Worm (Caenorhabditis elegans) whole organism, L4/young adult: ENCODE results near the gene spe-49.

Experiments used
- W03F9.2 ChIP-seq: fragments of 150-350 bp; optimal IDR thresholded peaks from 2 replicates; lab custom pipeline; 2014; ENCODE audit warnings: missing biosample characterization, missing genetic modification characterization
- dao-5 ChIP-seq: sonication (generic microtip); optimal IDR thresholded peaks from 2 replicates; lab custom pipeline; 2016; ENCODE audit warnings: missing genotype, missing genetic modification characterization, moderate library complexity, missing compliant biosample characterization
- him-1 ChIP-seq: sonication (generic microtip); optimal IDR thresholded peaks from 2 replicates; lab custom pipeline; 2016; ENCODE audit warnings: missing genotype, missing genetic modification reagents, missing genetic modification characterization, missing compliant biosample characterization

spe-49 gene

ce11 chrV:6250959-6251598 is 30.1 kb upstream of the spe-49 start:
- TF ChIP-seq dao-5 (tag; lab: Kevin White, UChicago), result no peak
- TF ChIP-seq him-1 (tag; lab: Kevin White, UChicago), result no peak
- no peak for TF ChIP-seq W03F9.2 (tag; lab: Kevin White, UChicago)

- no peak for TF ChIP-seq dao-5 (tag; lab: Kevin White, UChicago)
- TF ChIP-seq him-1 (tag; lab: Kevin White, UChicago), result no peak
- TF ChIP-seq W03F9.2 (tag; lab: Kevin White, UChicago), result no peak
Measured at ce11 chrV:6253936-6254335, 27.2 kb upstream of the spe-49 start.

ce11 chrV:6259139-6259538 is 22.0 kb upstream of the spe-49 start, which contains the start of gene K08B12.1:
TSS of gene K08B12.1 (plus strand) at chrV:6259367.
- TF ChIP-seq him-1 (tag; lab: Kevin White, UChicago) (no peak), W03F9.2 (tag; lab: Kevin White, UChicago) (no peak), dao-5 (tag; lab: Kevin White, UChicago) (no peak)

DNA sequence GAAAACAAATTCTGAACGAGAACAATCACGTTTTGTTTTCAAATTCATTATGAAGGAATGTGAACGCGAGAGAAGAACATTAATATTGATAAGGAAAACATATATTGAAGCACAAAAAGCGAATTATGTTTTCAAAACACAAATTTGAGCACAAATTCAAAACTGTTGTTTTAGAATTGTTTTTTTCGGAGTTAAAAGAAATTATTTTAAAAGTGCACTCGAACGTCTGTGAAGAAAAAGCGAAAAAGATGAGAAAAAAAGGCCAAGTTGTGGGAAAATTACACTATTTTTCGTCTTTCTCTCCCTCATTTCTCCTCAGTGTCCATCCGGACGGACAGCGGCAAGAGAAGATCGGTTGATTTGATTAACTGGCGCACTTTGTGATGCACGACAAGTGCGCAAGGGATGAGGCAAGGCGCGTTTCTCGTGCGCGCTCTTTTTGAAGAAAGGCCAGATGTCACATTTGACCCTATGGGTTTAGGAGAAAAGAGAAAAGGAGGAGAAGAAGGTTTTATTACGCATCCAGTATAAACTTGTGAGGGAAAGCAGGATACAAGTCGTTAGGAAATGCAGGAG is 13.8 kb upstream of the spe-49 start, which contains the start of gene mrck-1:
TSS of gene mrck-1 (minus strand) at position 51 of the 576 bp plus-strand sequence.
- TF ChIP-seq him-1 (tag; lab: Kevin White, UChicago), result peak; percentile 92
- peak; percentile 64 for TF ChIP-seq W03F9.2 (tag; lab: Kevin White, UChicago)
- no peak for TF ChIP-seq dao-5 (tag; lab: Kevin White, UChicago)

ce11 chrV:6267978-6268377 is 13.2 kb upstream of the spe-49 start:
- TF ChIP-seq W03F9.2 (tag; lab: Kevin White, UChicago) (no peak), dao-5 (tag; lab: Kevin White, UChicago) (no peak), him-1 (tag; lab: Kevin White, UChicago) (no peak)

- no peak for TF ChIP-seq dao-5 (tag; lab: Kevin White, UChicago)
- TF ChIP-seq W03F9.2 (tag; lab: Kevin White, UChicago), result no peak
- no peak for TF ChIP-seq him-1 (tag; lab: Kevin White, UChicago)
Measured at ce11 chrV:6268526-6268925, 12.6 kb upstream of the spe-49 start.

ce11 chrV:6268961-6269360 is 12.2 kb upstream of the spe-49 start:
- TF ChIP-seq him-1 (tag; lab: Kevin White, UChicago) (no peak), dao-5 (tag; lab: Kevin White, UChicago) (no peak), W03F9.2 (tag; lab: Kevin White, UChicago) (no peak)

DNA sequence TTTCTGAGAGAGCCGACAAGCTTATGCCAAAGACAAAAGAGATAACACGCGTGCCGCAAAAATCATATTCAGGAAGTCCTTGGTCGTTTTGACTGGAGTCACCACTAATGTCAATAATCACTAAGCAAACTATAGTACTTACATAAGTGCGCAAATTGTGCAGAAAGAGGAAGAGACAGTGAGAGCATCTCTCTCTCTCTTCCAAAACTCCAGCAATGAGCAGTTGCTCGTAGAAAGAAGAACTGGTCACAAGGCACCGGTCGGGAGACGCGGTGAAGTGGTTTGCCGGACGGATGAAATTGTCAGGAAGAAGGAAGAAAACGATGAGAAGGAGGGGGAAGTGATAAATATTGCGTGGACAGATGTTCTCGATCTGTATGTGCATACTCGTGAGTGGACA is 11.1 kb upstream of the spe-49 start:
- no peak for TF ChIP-seq W03F9.2 (tag; lab: Kevin White, UChicago)
- TF ChIP-seq him-1 (tag; lab: Kevin White, UChicago), result no peak
- TF ChIP-seq dao-5 (tag; lab: Kevin White, UChicago), result no peak

ce11 chrV:6270552-6270951 is 10.6 kb upstream of the spe-49 start, which contains the start of gene F31F7.2:
TSS of gene F31F7.2 (plus strand) at chrV:6270852.
- no peak for TF ChIP-seq dao-5 (tag; lab: Kevin White, UChicago)

DNA sequence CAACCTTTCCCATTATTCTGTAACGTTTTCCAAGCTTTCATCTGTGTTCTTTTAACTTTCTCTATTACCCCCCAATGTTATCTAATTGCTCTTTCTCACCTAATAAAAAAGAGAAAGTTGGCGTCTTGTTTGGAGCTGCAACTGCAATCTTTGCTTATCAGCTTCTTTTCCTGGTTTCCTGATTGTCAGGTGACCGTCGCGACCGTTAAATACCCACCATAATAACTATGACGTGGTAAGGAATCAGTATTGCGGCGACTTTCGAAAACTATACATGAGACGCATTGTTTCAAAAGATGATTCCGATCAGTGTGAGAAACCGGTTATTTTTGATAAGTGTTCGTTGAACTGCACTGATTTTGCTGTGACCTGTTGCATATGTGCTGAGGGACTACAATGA is 6.0 kb upstream of the spe-49 start:
- no peak for TF ChIP-seq dao-5 (tag; lab: Kevin White, UChicago)
- TF ChIP-seq him-1 (tag; lab: Kevin White, UChicago), result no peak
- no peak for TF ChIP-seq W03F9.2 (tag; lab: Kevin White, UChicago)

- TF ChIP-seq him-1 (tag; lab: Kevin White, UChicago) (no peak), W03F9.2 (tag; lab: Kevin White, UChicago) (no peak), dao-5 (tag; lab: Kevin White, UChicago) (no peak)
Measured at ce11 chrV:6276205-6276604, 5.0 kb upstream of the spe-49 start, which contains the start of gene F31F7.1. TSS of gene F31F7.1 (plus strand) at chrV:6276439.

DNA sequence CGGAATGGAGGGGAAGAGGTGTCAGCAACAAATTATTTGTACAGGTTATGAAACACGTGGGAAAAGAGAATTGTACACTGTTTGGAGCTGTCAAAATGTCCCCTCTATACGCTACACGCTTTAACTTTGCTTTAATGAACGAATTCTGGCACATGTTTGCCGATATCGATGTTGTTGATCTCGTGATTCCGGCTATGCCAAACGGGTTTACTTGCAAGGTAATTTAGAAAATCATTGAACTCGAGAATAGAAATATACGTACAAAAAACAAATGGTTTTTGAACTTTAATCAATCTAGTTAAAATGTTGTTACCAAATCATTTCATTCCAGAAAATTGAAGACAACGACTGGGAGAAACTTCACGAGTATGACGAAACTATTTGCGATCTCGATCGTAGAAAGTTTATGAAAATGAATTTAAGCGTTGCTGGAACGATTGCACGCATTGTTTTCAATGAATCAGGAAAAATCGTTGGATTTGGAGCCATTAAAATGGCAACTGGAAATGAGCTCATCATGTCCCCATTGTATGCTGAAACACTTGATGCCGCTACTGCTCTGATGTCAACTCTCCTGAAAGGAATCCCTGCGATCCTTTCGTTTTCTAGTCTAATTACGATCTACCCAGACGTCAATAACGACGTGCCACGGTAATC is 3.9 kb upstream of the spe-49 start:
- TF ChIP-seq dao-5 (tag; lab: Kevin White, UChicago), result no peak
- TF ChIP-seq W03F9.2 (tag; lab: Kevin White, UChicago), result no peak
- TF ChIP-seq him-1 (tag; lab: Kevin White, UChicago), result no peak
